Fruit fly (Drosophila melanogaster) whole organism, embryonic: ENCODE results near the gene CG17572.
A peak's percentile ranks its signal among the peaks of the same experiment; 100 is the strongest.

ENCODE experiments used
- Abd-B ChIP-seq: fragments of 200-800 bp; sonication (Bioruptor generic); optimal IDR thresholded peaks from 2 replicates; lab custom pipeline; 2018; ENCODE audit warnings: missing biosample characterization, mild to moderate bottlenecking, missing genetic modification characterization, moderate library complexity
- Adf1 ChIP-seq: fragments of 200-800 bp; sonication (Bioruptor generic); IDR thresholded peaks from 2 replicates; pipeline ENCODE4 v1.3.6; 2022; ENCODE audit warnings: missing biosample characterization, missing genetic modification characterization
- Bgb ChIP-seq: fragments of 200-800 bp; sonication (Bioruptor generic); IDR thresholded peaks from 2 replicates; pipeline ENCODE4 v1.3.6; 2022; ENCODE audit warnings: missing biosample characterization, missing genetic modification characterization; ENCODE audit not compliant: partially characterized antibody
- CG11247 ChIP-seq: fragments of 200-800 bp; sonication (Bioruptor generic); IDR thresholded peaks from 2 replicates; pipeline ENCODE4 v1.3.6; 2022; ENCODE audit warnings: missing biosample characterization, missing genetic modification characterization
- CG12155 ChIP-seq: fragments of 200-800 bp; sonication (Bioruptor generic); optimal IDR thresholded peaks from 3 replicates; lab custom pipeline; 2016; ENCODE audit warnings: missing biosample characterization, missing genetic modification characterization
- CG12219 ChIP-seq: fragments of 200-800 bp; sonication (Bioruptor generic); optimal IDR thresholded peaks from 3 replicates; lab custom pipeline; 2018; ENCODE audit warnings: missing biosample characterization, mild to moderate bottlenecking, missing genetic modification characterization
- CG12769 ChIP-seq: fragments of 200-800 bp; sonication (Bioruptor generic); optimal IDR thresholded peaks from 2 replicates; lab custom pipeline; 2019; ENCODE audit warnings: missing biosample characterization, mild to moderate bottlenecking, missing genetic modification characterization, moderate library complexity
- CG12942 ChIP-seq: fragments of 200-800 bp; sonication (Bioruptor generic); optimal IDR thresholded peaks from 3 replicates; lab custom pipeline; 2016; ENCODE audit warnings: missing biosample characterization, missing genetic modification characterization
- CG14710 ChIP-seq: fragments of 200-800 bp; sonication (Bioruptor generic); optimal IDR thresholded peaks from 3 replicates; lab custom pipeline; 2019; ENCODE audit warnings: missing biosample characterization, mild to moderate bottlenecking, missing genetic modification characterization, moderate library complexity
- CG16779 ChIP-seq: fragments of 200-800 bp; sonication (Bioruptor generic); IDR thresholded peaks from 2 replicates; pipeline ENCODE4 v1.3.6; 2022; ENCODE audit warnings: missing biosample characterization, missing genetic modification characterization
- CG18599 ChIP-seq: fragments of 200-800 bp; sonication (Bioruptor generic); optimal IDR thresholded peaks from 3 replicates; lab custom pipeline; 2017; ENCODE audit warnings: missing biosample characterization, missing genetic modification characterization, mild to moderate bottlenecking, moderate library complexity, missing genetic modification reagents
- CG2129 ChIP-seq: fragments of 200-800 bp; sonication (Bioruptor generic); IDR thresholded peaks from 2 replicates; pipeline ENCODE4 v1.3.6; 2022; ENCODE audit warnings: missing biosample characterization, missing genetic modification characterization; ENCODE audit not compliant: partially characterized antibody
- CG30431 ChIP-seq: fragments of 200-800 bp; sonication (Bioruptor generic); optimal IDR thresholded peaks from 2 replicates; lab custom pipeline; 2017; ENCODE audit warnings: missing biosample characterization, missing genetic modification characterization
- CG33557 ChIP-seq: fragments of 200-800 bp; sonication (Bioruptor generic); optimal IDR thresholded peaks from 2 replicates; lab custom pipeline; 2019; ENCODE audit warnings: missing biosample characterization, mild to moderate bottlenecking, missing genetic modification characterization, moderate library complexity
- CG42726 ChIP-seq: fragments of 200-800 bp; sonication (Bioruptor generic); IDR thresholded peaks from 2 replicates; pipeline ENCODE4 v1.3.6; 2022; ENCODE audit warnings: missing biosample characterization, missing genetic modification characterization; ENCODE audit not compliant: partially characterized antibody
- CG6272 ChIP-seq: fragments of 200-800 bp; sonication (Bioruptor generic); IDR thresholded peaks from 2 replicates; pipeline ENCODE4 v1.3.6; 2022; ENCODE audit warnings: missing biosample characterization, missing genetic modification characterization
- CG8290 ChIP-seq, 3 experiments: fragments of 200-800 bp; sonication (Bioruptor generic); optimal IDR thresholded peaks; 2 replicates each; lab custom pipeline; 2016 to 2019; ENCODE audit warnings: missing biosample characterization in 3 of 3, missing genetic modification characterization in 3 of 3, mild to moderate bottlenecking in 2 of 3, moderate library complexity in 1 of 3
- CG8944 ChIP-seq: fragments of 200-800 bp; sonication (Bioruptor generic); optimal IDR thresholded peaks from 3 replicates; lab custom pipeline; 2016; ENCODE audit warnings: missing biosample characterization, missing genetic modification characterization
- CG9932 ChIP-seq: fragments of 200-800 bp; sonication (Bioruptor generic); IDR thresholded peaks from 2 replicates; pipeline ENCODE4 v1.3.6; 2022; ENCODE audit warnings: missing biosample characterization, missing genetic modification characterization
- Dbx ChIP-seq: fragments of 200-800 bp; sonication (Bioruptor generic); IDR thresholded peaks from 3 replicates; pipeline ENCODE4 v1.3.6; 2022; ENCODE audit warnings: missing biosample characterization, missing genetic modification characterization
- Doc3 ChIP-seq: fragments of 200-800 bp; sonication (Bioruptor generic); IDR thresholded peaks from 3 replicates; pipeline ENCODE4 v1.3.6; 2022; ENCODE audit warnings: missing biosample characterization, missing genetic modification characterization; ENCODE audit not compliant: partially characterized antibody
- Dp ChIP-seq: fragments of 200-800 bp; sonication (Bioruptor generic); optimal IDR thresholded peaks from 2 replicates; lab custom pipeline; 2018; ENCODE audit warnings: missing biosample characterization, mild to moderate bottlenecking, missing genetic modification characterization, moderate library complexity
- E2f1 ChIP-seq: fragments of 200-800 bp; sonication (Bioruptor generic); IDR thresholded peaks from 2 replicates; pipeline ENCODE4 v1.3.6; 2022; ENCODE audit warnings: missing biosample characterization, missing genetic modification characterization
- Gug ChIP-seq: fragments of 200-800 bp; sonication (Bioruptor generic); IDR thresholded peaks from 4 replicates; pipeline ENCODE4 v1.3.6; 2022; ENCODE audit warnings: missing biosample characterization, missing genetic modification characterization
- Hmr ChIP-seq: fragments of 200-800 bp; sonication (Bioruptor generic); optimal IDR thresholded peaks from 3 replicates; lab custom pipeline; 2017; ENCODE audit warnings: mild to moderate bottlenecking, missing biosample characterization, missing genetic modification reagents, missing genetic modification characterization
- Hmx ChIP-seq: fragments of 200-800 bp; sonication (Bioruptor generic); optimal IDR thresholded peaks from 2 replicates; lab custom pipeline; 2016; ENCODE audit warnings: missing biosample characterization, missing genetic modification characterization
- Lim3 ChIP-seq: fragments of 200-800 bp; sonication (Bioruptor generic); IDR thresholded peaks from 2 replicates; pipeline ENCODE4 v1.3.6; 2022; ENCODE audit warnings: missing biosample characterization, missing genetic modification characterization
- Med ChIP-seq: fragments of 200-800 bp; sonication (Bioruptor generic); peaks from one replicate; lab custom pipeline; 2016; ENCODE audit warnings: missing biosample characterization, missing genetic modification characterization, mild to moderate bottlenecking, inconsistent platforms, moderate library complexity
- NFAT ChIP-seq: fragments of 200-800 bp; sonication (Bioruptor generic); IDR thresholded peaks from 2 replicates; pipeline ENCODE4 v1.3.6; 2022; ENCODE audit warnings: missing biosample characterization, missing genetic modification characterization
- Rfx ChIP-seq: fragments of 200-800 bp; sonication (Bioruptor generic); IDR thresholded peaks from 2 replicates; pipeline ENCODE4 v1.3.6; 2022; ENCODE audit warnings: missing biosample characterization, missing genetic modification characterization
- Side ChIP-seq: fragments of 200-800 bp; sonication (Bioruptor generic); optimal IDR thresholded peaks from 2 replicates; lab custom pipeline; 2016; ENCODE audit warnings: missing biosample characterization, missing genetic modification characterization
- Taf1 ChIP-seq: fragments of 200-800 bp; sonication (Bioruptor generic); IDR thresholded peaks from 2 replicates; pipeline ENCODE4 v1.3.6; 2022; ENCODE audit warnings: missing biosample characterization, missing genetic modification characterization
- Xbp1 ChIP-seq: fragments of 200-800 bp; sonication (Bioruptor generic); optimal IDR thresholded peaks from 3 replicates; lab custom pipeline; 2016; ENCODE audit warnings: missing biosample characterization, mild to moderate bottlenecking, missing genetic modification characterization
- chinmo ChIP-seq: fragments of 200-800 bp; sonication (Bioruptor generic); IDR thresholded peaks from 4 replicates; pipeline ENCODE4 v1.3.6; 2022; ENCODE audit warnings: missing biosample characterization, missing genetic modification characterization; ENCODE audit not compliant: partially characterized antibody
- chm ChIP-seq: fragments of 200-800 bp; sonication (Bioruptor generic); IDR thresholded peaks from 2 replicates; pipeline ENCODE4 v1.3.6; 2022; ENCODE audit warnings: missing biosample characterization, missing genetic modification characterization
- ci ChIP-seq: fragments of 200-800 bp; sonication (Bioruptor generic); IDR thresholded peaks from 3 replicates; pipeline ENCODE4 v1.3.6; 2022; ENCODE audit warnings: missing biosample characterization, missing genetic modification characterization
- cwo ChIP-seq: fragments of 200-800 bp; sonication (Bioruptor generic); optimal IDR thresholded peaks from 3 replicates; lab custom pipeline; 2017; ENCODE audit warnings: missing biosample characterization, missing genetic modification characterization, mild to moderate bottlenecking, moderate library complexity, missing genetic modification reagents
- dm ChIP-seq: fragments of 200-800 bp; sonication (Bioruptor generic); optimal IDR thresholded peaks from 3 replicates; lab custom pipeline; 2016; ENCODE audit warnings: missing biosample characterization, missing genetic modification characterization
- lmd ChIP-seq: fragments of 200-800 bp; sonication (Bioruptor generic); IDR thresholded peaks from 2 replicates; pipeline ENCODE4 v1.3.6; 2022; ENCODE audit warnings: missing biosample characterization, missing genetic modification characterization
- nerfin-1 ChIP-seq: fragments of 200-800 bp; sonication (Bioruptor generic); optimal IDR thresholded peaks from 3 replicates; lab custom pipeline; 2019; ENCODE audit warnings: missing biosample characterization, mild to moderate bottlenecking, missing genetic modification characterization, moderate library complexity
- pzg ChIP-seq: fragments of 200-800 bp; sonication (Bioruptor generic); optimal IDR thresholded peaks from 3 replicates; lab custom pipeline; 2018; ENCODE audit warnings: missing biosample characterization, mild to moderate bottlenecking, missing genetic modification characterization, moderate library complexity
- rib ChIP-seq: fragments of 200-800 bp; sonication (Bioruptor generic); IDR thresholded peaks from 2 replicates; pipeline ENCODE4 v1.3.6; 2022; ENCODE audit warnings: missing biosample characterization, missing genetic modification characterization
- scrt ChIP-seq: fragments of 200-800 bp; sonication (Bioruptor generic); optimal IDR thresholded peaks from 2 replicates; lab custom pipeline; 2018; ENCODE audit warnings: missing biosample characterization, mild to moderate bottlenecking, missing genetic modification characterization, moderate library complexity
- sd ChIP-seq: fragments of 200-800 bp; sonication (Bioruptor generic); optimal IDR thresholded peaks from 3 replicates; lab custom pipeline; 2018; ENCODE audit warnings: missing biosample characterization, mild to moderate bottlenecking, missing genetic modification characterization, moderate library complexity
- sens-2 ChIP-seq: fragments of 200-800 bp; sonication (Bioruptor generic); IDR thresholded peaks from 2 replicates; pipeline ENCODE4 v1.3.6; 2022; ENCODE audit warnings: missing biosample characterization, missing genetic modification characterization
- slbo ChIP-seq: fragments of 200-800 bp; sonication (Bioruptor generic); IDR thresholded peaks from 2 replicates; pipeline ENCODE4 v1.3.6; 2022; ENCODE audit warnings: missing biosample characterization, missing genetic modification characterization

The CG17572 gene

DNA sequence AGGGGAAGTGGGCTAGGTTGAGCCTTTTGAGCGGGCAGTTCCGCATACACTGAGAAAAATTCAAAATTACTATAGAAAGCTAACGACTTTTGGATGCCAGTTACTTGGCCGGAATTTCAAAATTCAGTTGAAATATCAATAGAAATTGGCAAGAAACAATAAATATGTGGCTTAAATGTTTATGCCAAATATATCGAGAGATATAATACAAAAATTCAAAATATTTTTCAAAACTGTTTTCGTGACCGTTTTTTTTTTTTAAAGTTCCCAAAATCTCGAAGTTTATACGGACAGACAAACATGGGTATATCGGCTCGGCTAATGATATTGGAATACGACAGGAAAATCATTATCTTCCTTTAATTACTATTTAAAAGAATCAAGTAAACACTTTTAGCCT, 47.0 kb upstream of the CG17572 start (continued):
- TF ChIP-seq CG6272 (GFP tag; lab: Robert Waterston, UW), result no peak
- TF ChIP-seq Xbp1 (GFP tag; lab: Kevin White, UChicago), result peak; percentile 58
- TF ChIP-seq CG8944, result no peak

DNA sequence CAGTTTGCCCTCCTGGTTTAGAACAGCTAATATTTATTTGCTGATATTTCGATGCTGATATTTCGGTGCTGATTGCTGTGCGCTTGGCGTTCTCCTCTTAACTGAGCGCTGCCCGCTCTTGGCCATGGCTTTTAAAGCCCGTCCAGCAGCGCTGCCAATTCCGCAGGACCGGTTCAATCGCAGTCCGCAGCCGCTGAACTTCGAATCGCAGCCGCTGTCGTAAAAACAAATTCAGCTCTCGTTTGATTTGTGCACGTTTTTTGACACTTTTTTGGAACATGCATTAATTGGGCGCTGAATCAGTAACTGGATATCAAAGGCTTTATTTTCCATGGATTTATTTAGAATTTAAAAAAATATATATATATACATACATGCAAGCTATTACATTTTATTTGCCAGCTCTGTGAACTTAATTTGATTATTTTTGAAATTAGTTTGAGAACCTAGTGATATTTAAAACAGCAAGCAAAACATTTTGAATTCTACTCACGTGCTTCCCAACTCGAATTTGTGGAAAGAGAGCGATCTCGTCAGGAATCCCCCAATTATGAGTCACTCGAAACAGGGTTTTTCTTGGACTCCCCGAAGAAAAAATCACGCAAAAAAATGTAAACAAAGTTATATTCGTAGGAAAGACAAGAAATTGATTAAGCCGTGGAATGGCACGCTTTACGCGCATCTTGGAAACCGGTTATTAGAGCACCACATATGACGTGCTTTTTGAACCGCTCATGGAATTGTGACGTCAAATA, 46.4 kb upstream of the CG17572 start, which contains the start of gene Ddc:
Ddc (minus strand) TSS at position 111 of the 755 bp plus-strand sequence.
- TF ChIP-seq sd (tag; lab: Kevin White, UChicago) (peak; percentile 11), CG11247 (0 out of 2 replicates have a peak, but pooled peaks have one; percentile 28), CG12219 (GFP tag; lab: Kevin White, UChicago) (no peak), cwo (GFP tag; lab: Kevin White, UChicago) (peak; percentile 17), CG12769 (tag; lab: Kevin White, UChicago) (peak; percentile 18), Abd-B (GFP tag; lab: Kevin White, UChicago) (peak; percentile 13), ci (GFP tag; lab: Robert Waterston, UW) (no peak), CG8290 (GFP tag; optimal IDR thresholded peaks at IDR 0.05; lab: Kevin White, UChicago) (no peak), CG8290 (tag; optimal IDR thresholded peaks at IDR 0.05; lab: Kevin White, UChicago) (peak in 1 of 2 experiments; percentile 43), Lim3 (GFP tag; lab: Robert Waterston, UW) (peak; percentile 10; the same call in 1 of the 2 replicates), CG9932 (GFP tag; lab: Robert Waterston, UW) (peak; percentile 60), NFAT (GFP tag; lab: Robert Waterston, UW) (0 out of 2 replicates have a peak, but pooled peaks have one; percentile 50), CG16779 (0 out of 2 replicates have a peak, but pooled peaks have one; percentile 15), Dbx (GFP tag; lab: Robert Waterston, UW) (0 out of 3 replicates have a peak, but pooled peaks have one; percentile 32), Adf1 (GFP tag; lab: Robert Waterston, UW) (peak; percentile 76), chinmo (peak; percentile 83; the same call in 1 of the 4 replicates), lmd (GFP tag; lab: Robert Waterston, UW) (peak; percentile 12; the same call in 1 of the 2 replicates), CG42726 (0 out of 2 replicates have a peak, but pooled peaks have one; percentile 33), Med (GFP tag; lab: Kevin White, UChicago) (peak; percentile 15), slbo (GFP tag; lab: Robert Waterston, UW) (peak; percentile 25; the same call in 1 of the 2 replicates), Rfx (GFP tag; lab: Robert Waterston, UW) (peak; percentile 40; the same call in 1 of the 2 replicates), CG18599 (GFP tag; lab: Kevin White, UChicago) (peak; percentile 5), nerfin-1 (no peak), Hmr (peak; percentile 5), Side (GFP tag; lab: Kevin White, UChicago) (no peak), scrt (GFP tag; lab: Kevin White, UChicago) (no peak), Doc3 (no peak), Bgb (peak; percentile 39)

DNA sequence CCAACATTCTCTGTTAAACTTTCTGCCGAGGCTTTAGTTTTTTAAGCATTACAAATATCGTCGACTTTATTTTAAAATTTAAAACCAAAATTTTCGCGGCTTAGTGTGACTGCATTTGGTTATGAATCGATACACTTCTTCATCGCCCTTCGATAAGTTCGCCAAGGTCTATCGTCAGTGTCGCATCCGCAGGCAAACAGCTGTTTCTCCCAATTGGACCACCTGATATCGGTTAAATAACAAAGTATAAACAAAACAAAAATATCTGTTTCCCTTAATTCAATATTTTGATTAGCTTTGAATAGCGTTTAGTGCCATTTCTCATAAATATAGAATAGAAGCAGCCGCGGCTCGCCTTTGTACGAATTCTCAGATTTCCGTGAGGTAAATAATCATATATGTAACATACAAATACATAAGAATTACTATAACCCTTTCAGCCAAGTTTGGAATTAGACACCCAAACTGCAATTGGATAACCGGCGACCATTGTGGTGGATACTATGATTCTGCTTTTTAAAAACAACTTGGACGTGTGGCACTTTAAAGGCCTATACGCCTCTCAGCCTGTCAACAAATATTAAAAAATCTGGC, 40.3 kb upstream of the CG17572 start, which contains the start of gene CG10561:
CG10561 (plus strand) TSS at position 219 of the 594 bp plus-strand sequence.
- TF ChIP-seq CG12942 (no peak), Taf1 (GFP tag; lab: Robert Waterston, UW) (no peak), Gug (GFP tag; lab: Robert Waterston, UW) (no peak), CG2129 (peak; percentile 31; the same call in 1 of the 2 replicates), E2f1 (GFP tag; lab: Robert Waterston, UW) (no peak), CG30431 (GFP tag; lab: Kevin White, UChicago) (no peak), pzg (peak; percentile 79), CG12155 (GFP tag; lab: Kevin White, UChicago) (no peak), CG33557 (GFP tag; lab: Kevin White, UChicago) (no peak), rib (GFP tag; lab: Robert Waterston, UW) (no peak), chm (GFP tag; lab: Robert Waterston, UW) (no peak), dm (no peak), sens-2 (GFP tag; lab: Robert Waterston, UW) (no peak), Dp (GFP tag; lab: Kevin White, UChicago) (peak; percentile 95), CG14710 (tag; lab: Kevin White, UChicago) (peak; percentile 27), Hmx (GFP tag; lab: Kevin White, UChicago) (no peak)
